Worm (Caenorhabditis elegans): Measurements from ENCODE around the gene Y81B9A.4.

- TF ChIP-seq snpc-4 (tag; optimal IDR thresholded peaks at IDR 0.05) (no peak), nhr-76 (tag; optimal IDR thresholded peaks at IDR 0.05) (no peak), C34B4.2 (tag; optimal IDR thresholded peaks at IDR 0.05) (no peak), nhr-237 (tag; optimal IDR thresholded peaks at IDR 0.05) (no peak), egl-27 (tag; optimal IDR thresholded peaks at IDR 0.05) (no peak), lin-39 (tag; optimal IDR thresholded peaks at IDR 0.05) (no peak), F16B12.6 (tag; optimal IDR thresholded peaks at IDR 0.05) (no peak), ceh-82 (tag; optimal IDR thresholded peaks at IDR 0.05) (no peak), ztf-11 (tag; optimal IDR thresholded peaks at IDR 0.05) (no peak), swsn-7 (tag; optimal IDR thresholded peaks at IDR 0.05) (no peak)
Observed at ce11 chrX:9228441-9228840, 47.7 kb upstream of the Y81B9A.4 start.
